Fruit fly (Drosophila melanogaster): ENCODE measurements around the gene JhI-21.

JhI-21 gene

dm6 chr2L:12081118-12081665, 25.4 kb upstream of the JhI-21 start:
- no peak for TF ChIP-seq CG11617 (GFP tag; optimal IDR thresholded peaks at IDR 0.05)
- TF ChIP-seq cnc (optimal IDR thresholded peaks at IDR 0.05) = no peak

- TF ChIP-seq CG7045 (GFP tag; optimal IDR thresholded peaks at IDR 0.05) (no peak), Mnt (GFP tag; optimal IDR thresholded peaks at IDR 0.05) (no peak), toe (GFP tag; optimal IDR thresholded peaks at IDR 0.05) (no peak), CG5204 (GFP tag; optimal IDR thresholded peaks at IDR 0.05) (no peak), CG7101 (tag; optimal IDR thresholded peaks at IDR 0.05) (no peak)
Measured at dm6 chr2L:12079827-12080381, 24.1 kb upstream of the JhI-21 start.

DNA sequence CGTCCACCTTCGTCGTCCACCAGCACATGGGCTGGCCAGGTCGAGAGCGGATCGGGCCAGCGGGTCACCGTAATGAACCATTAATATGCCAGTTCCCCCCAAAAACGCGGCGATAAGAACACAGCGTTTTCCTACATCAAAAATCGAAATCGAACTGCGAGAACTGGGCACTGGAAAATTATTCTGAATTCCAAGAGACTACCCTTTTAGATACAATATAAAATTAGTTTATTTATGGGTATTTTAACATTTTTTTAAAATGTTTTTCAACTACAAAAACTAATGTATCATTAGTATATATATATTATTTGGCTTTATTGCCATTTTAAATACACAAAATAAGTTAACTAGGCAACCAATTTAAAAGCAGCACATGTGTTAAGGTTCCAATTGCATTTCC, 22.9 kb upstream of the JhI-21 start:
- TF ChIP-seq cic (GFP tag; optimal IDR thresholded peaks at IDR 0.05) (no peak), CG14711 (tag; optimal IDR thresholded peaks at IDR 0.05) (no peak), Hr96 (GFP tag; optimal IDR thresholded peaks at IDR 0.05) (no peak), tj (GFP tag; optimal IDR thresholded peaks at IDR 0.05) (no peak), toe (GFP tag; optimal IDR thresholded peaks at IDR 0.05) (no peak), pad (GFP tag; optimal IDR thresholded peaks at IDR 0.05) (no peak), CG11617 (GFP tag; optimal IDR thresholded peaks at IDR 0.05) (no peak), CG33017 (tag; optimal IDR thresholded peaks at IDR 0.05) (no peak), CG5204 (GFP tag; optimal IDR thresholded peaks at IDR 0.05) (no peak), bab1 (GFP tag; optimal IDR thresholded peaks at IDR 0.05) (no peak), Clk (GFP tag; optimal IDR thresholded peaks at IDR 0.05) (no peak), kay (GFP tag; ENCODE audit: borderline replicate concordance) (no peak), Crg-1 (GFP tag; optimal IDR thresholded peaks at IDR 0.05) (no peak), CG1620 (GFP tag; optimal IDR thresholded peaks at IDR 0.05) (no peak), CG7101 (tag; optimal IDR thresholded peaks at IDR 0.05) (no peak), ovo (GFP tag; optimal IDR thresholded peaks at IDR 0.05) (no peak), CG7045 (GFP tag; optimal IDR thresholded peaks at IDR 0.05) (no peak), Mnt (GFP tag; optimal IDR thresholded peaks at IDR 0.05) (no peak), cnc (optimal IDR thresholded peaks at IDR 0.05) (no peak)

- TF ChIP-seq kay (GFP tag; ENCODE audit: borderline replicate concordance) (no peak), cic (GFP tag; optimal IDR thresholded peaks at IDR 0.05) (no peak), cnc (optimal IDR thresholded peaks at IDR 0.05) (no peak), Mnt (GFP tag; optimal IDR thresholded peaks at IDR 0.05) (no peak), CG1620 (GFP tag; optimal IDR thresholded peaks at IDR 0.05) (no peak), ovo (GFP tag; optimal IDR thresholded peaks at IDR 0.05) (no peak), CG7045 (GFP tag; optimal IDR thresholded peaks at IDR 0.05) (no peak), CG7101 (tag; optimal IDR thresholded peaks at IDR 0.05) (no peak), CG14711 (tag; optimal IDR thresholded peaks at IDR 0.05) (no peak), CG33017 (tag; optimal IDR thresholded peaks at IDR 0.05) (no peak), toe (GFP tag; optimal IDR thresholded peaks at IDR 0.05) (no peak), Hr96 (GFP tag; optimal IDR thresholded peaks at IDR 0.05) (no peak), Clk (GFP tag; optimal IDR thresholded peaks at IDR 0.05) (no peak), CG12768 (GFP tag; optimal IDR thresholded peaks at IDR 0.05) (no peak), pad (GFP tag; optimal IDR thresholded peaks at IDR 0.05) (no peak), bab1 (GFP tag; optimal IDR thresholded peaks at IDR 0.05) (no peak), Crg-1 (GFP tag; optimal IDR thresholded peaks at IDR 0.05) (no peak), tj (GFP tag; optimal IDR thresholded peaks at IDR 0.05) (no peak)
Measured at dm6 chr2L:12078123-12078658, 22.3 kb upstream of the JhI-21 start.

DNA sequence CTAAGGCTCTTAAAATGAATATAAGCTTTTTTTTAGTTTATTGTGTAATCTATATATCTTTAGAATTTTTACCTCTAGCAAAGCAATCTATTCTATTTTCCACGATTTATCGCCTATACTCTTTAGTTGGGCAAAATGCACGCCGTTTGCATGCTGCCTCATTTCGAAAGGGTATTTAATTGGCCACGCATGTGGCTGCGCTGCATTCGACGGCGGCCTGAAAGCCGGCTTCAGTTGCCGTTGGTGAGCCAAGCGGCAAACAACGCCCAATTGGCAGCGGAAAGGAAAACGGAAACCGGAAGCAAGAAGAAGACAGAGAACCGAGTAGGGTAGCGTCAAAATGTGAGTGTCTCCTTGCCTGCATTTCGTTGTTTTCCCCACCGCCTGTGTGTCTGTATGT, 20.0 kb upstream of the JhI-21 start, which contains the start of gene CG14947:
TSS of gene CG14947 (plus strand) at position 251 of the 400 bp plus-strand sequence.
- no peak for TF ChIP-seq CG5204 (GFP tag; optimal IDR thresholded peaks at IDR 0.05)
- no peak for TF ChIP-seq CG11617 (GFP tag; optimal IDR thresholded peaks at IDR 0.05)
- no peak for TF ChIP-seq CG7045 (GFP tag; optimal IDR thresholded peaks at IDR 0.05)

dm6 chr2L:12066617-12067251, 10.9 kb upstream of the JhI-21 start, which contains the start of gene firl:
Gene firl (minus strand): TSS chr2L:12066775.
- TF ChIP-seq Mnt (GFP tag; optimal IDR thresholded peaks at IDR 0.05) = no peak
- no peak for TF ChIP-seq tj (GFP tag; optimal IDR thresholded peaks at IDR 0.05)
- TF ChIP-seq Crg-1 (GFP tag; optimal IDR thresholded peaks at IDR 0.05) = no peak
- TF ChIP-seq CG12768 (GFP tag; optimal IDR thresholded peaks at IDR 0.05) = no peak
- TF ChIP-seq cic (GFP tag; optimal IDR thresholded peaks at IDR 0.05) = no peak
- no peak for TF ChIP-seq toe (GFP tag; optimal IDR thresholded peaks at IDR 0.05)
- no peak for TF ChIP-seq CG11617 (GFP tag; optimal IDR thresholded peaks at IDR 0.05)
- TF ChIP-seq pad (GFP tag; optimal IDR thresholded peaks at IDR 0.05) = no peak
- no peak for TF ChIP-seq bab1 (GFP tag; optimal IDR thresholded peaks at IDR 0.05)
- no peak for TF ChIP-seq kay (GFP tag; ENCODE audit: borderline replicate concordance)
- TF ChIP-seq CG7101 (tag; optimal IDR thresholded peaks at IDR 0.05) = no peak
- no peak for TF ChIP-seq CG7045 (GFP tag; optimal IDR thresholded peaks at IDR 0.05)
- no peak for TF ChIP-seq CG5204 (GFP tag; optimal IDR thresholded peaks at IDR 0.05)
- no peak for TF ChIP-seq cnc (optimal IDR thresholded peaks at IDR 0.05)

All from whole organism, adult.